Fruit fly (Drosophila melanogaster): ENCODE data around the gene Mst84B.

Mst84B gene

DNA sequence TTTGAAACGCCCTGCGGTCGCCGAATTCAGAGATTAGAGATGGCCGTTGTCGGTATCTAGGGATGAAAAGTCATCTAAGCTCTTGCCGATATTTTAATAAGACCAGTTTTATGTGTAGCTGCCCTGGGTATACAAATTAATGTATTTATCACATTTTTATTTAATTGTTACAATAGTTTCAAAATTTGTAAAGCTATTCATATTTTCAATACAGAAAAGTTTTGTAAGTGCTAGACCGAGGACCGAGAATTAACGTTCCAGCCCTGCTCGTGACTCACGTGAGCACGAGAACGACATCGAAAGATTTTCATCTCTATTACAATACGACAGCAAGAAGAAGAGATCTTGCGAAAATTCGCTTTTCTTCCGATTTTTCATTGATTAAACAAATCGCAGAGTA lies 5.1 kb downstream of the Mst84B start, which contains the start of the genes CG1105 and CG1965:
Gene CG1105 (minus strand): TSS at position 45 of the 400 bp plus-strand sequence.
Gene CG1965 (plus strand): TSS at position 310 of the 400 bp plus-strand sequence.
- TF ChIP-seq CG10267 (tag; optimal IDR thresholded peaks at IDR 0.05) (peak; percentile 90), GATAe (GFP tag; conservative IDR thresholded peaks at IDR 0.05) (peak; percentile 65), CG1602 (GFP tag; optimal IDR thresholded peaks at IDR 0.05) (peak; percentile 96), Chrac-16 (GFP tag; optimal IDR thresholded peaks at IDR 0.05) (peak; percentile 97), gsb (GFP tag; IDR thresholded peaks at IDR 0.05) (peak; percentile 83), ERR (GFP tag; optimal IDR thresholded peaks at IDR 0.05) (peak; percentile 80), CG6854 (GFP tag; optimal IDR thresholded peaks at IDR 0.05) (no peak), CG6765 (GFP tag; optimal IDR thresholded peaks at IDR 0.05) (peak; percentile 75), bigmax (GFP tag; optimal IDR thresholded peaks at IDR 0.05) (no peak), CG5953 (GFP tag; IDR thresholded peaks at IDR 0.05) (peak; percentile 84), abd-A (tag; optimal IDR thresholded peaks at IDR 0.05) (no peak), CG15479 (GFP tag; optimal IDR thresholded peaks at IDR 0.05) (no peak), schlank (tag; optimal IDR thresholded peaks at IDR 0.05) (peak; percentile 53), CG8089 (GFP tag; optimal IDR thresholded peaks at IDR 0.05) (peak; percentile 88), Hr78 (GFP tag; optimal IDR thresholded peaks at IDR 0.05) (peak in 1 of 2 experiments; percentile 32), CG7745 (tag; optimal IDR thresholded peaks at IDR 0.05) (peak; percentile 33), bowl (GFP tag; IDR thresholded peaks at IDR 0.05) (peak; percentile 81), CG14965 (GFP tag; optimal IDR thresholded peaks at IDR 0.05; ENCODE audit: borderline replicate concordance) (no peak), CG8924 (tag; optimal IDR thresholded peaks at IDR 0.05) (peak; percentile 91), wek (GFP tag; optimal IDR thresholded peaks at IDR 0.05) (peak; percentile 45), CG4282 (GFP tag; optimal IDR thresholded peaks at IDR 0.05) (peak; percentile 76), Mrtf (GFP tag; IDR thresholded peaks at IDR 0.05) (peak; percentile 89), NC2β (GFP tag; optimal IDR thresholded peaks at IDR 0.05) (peak; percentile 92), CG8281 (tag; optimal IDR thresholded peaks at IDR 0.05) (peak; percentile 65), btn (GFP tag; optimal IDR thresholded peaks at IDR 0.05) (peak; percentile 70), NFAT (GFP tag; IDR thresholded peaks at IDR 0.05) (peak; percentile 94), jumu (GFP tag; optimal IDR thresholded peaks at IDR 0.05) (peak; percentile 95), CG30403 (GFP tag; optimal IDR thresholded peaks at IDR 0.05) (peak; percentile 98), CG13287 (GFP tag; IDR thresholded peaks at IDR 0.05; ENCODE audit: partially characterized antibody) (peak; percentile 100), Nf-YB (GFP tag; optimal IDR thresholded peaks at IDR 0.05) (peak; percentile 68), MESR4 (GFP tag; optimal IDR thresholded peaks at IDR 0.05) (no peak), peb (GFP tag; IDR thresholded peaks at IDR 0.05) (peak; percentile 90), her (GFP tag; optimal IDR thresholded peaks at IDR 0.05) (peak; percentile 67), maf-S (GFP tag; optimal IDR thresholded peaks at IDR 0.05) (peak; percentile 92), Dip3 (GFP tag; optimal IDR thresholded peaks at IDR 0.05) (peak; percentile 94), Pdp1 (GFP tag; optimal IDR thresholded peaks at IDR 0.05) (peak; percentile 91 to 95), fu2 (GFP tag; optimal IDR thresholded peaks at IDR 0.05) (peak; percentile 94), CG9797 (GFP tag; optimal IDR thresholded peaks at IDR 0.05) (peak; percentile 94), CoRest (tag; optimal IDR thresholded peaks at IDR 0.05) (peak; percentile 95), CG9932 (GFP tag; IDR thresholded peaks at IDR 0.05) (peak; percentile 98), jigr1 (GFP tag; IDR thresholded peaks at IDR 0.05) (peak; percentile 82; the same call in 2 of the 3 replicates), CG14014 (GFP tag; IDR thresholded peaks at IDR 0.05) (peak; percentile 92), E2f1 (GFP tag; IDR thresholded peaks at IDR 0.05) (peak; percentile 90), CG10959 (GFP tag; IDR thresholded peaks at IDR 0.05) (peak; percentile 87), br (optimal IDR thresholded peaks at IDR 0.05) (no peak), Sry-δ (GFP tag; optimal IDR thresholded peaks at IDR 0.05) (peak; percentile 100), CG33213 (GFP tag; optimal IDR thresholded peaks at IDR 0.05) (peak; percentile 92), CG17361 (GFP tag; IDR thresholded peaks at IDR 0.05) (peak; percentile 94), vfl (GFP tag; optimal IDR thresholded peaks at IDR 0.05) (peak; percentile 96), CG11696 (GFP tag; IDR thresholded peaks at IDR 0.05) (no peak), cad (GFP tag; optimal IDR thresholded peaks at IDR 0.05) (no peak), wdn (GFP tag; IDR thresholded peaks at IDR 0.05) (peak; percentile 79)

All from whole organism, embryonic.